Worm (Caenorhabditis elegans) whole organism, L1 larva: ENCODE measurements around the gene C34F6.10.
A peak's percentile ranks its signal among the peaks of the same experiment; 100 is the strongest.

ENCODE experiments used
- C04F5.9 ChIP-seq: sonication (generic microtip); optimal IDR thresholded peaks from 2 replicates; lab custom pipeline; 2016; ENCODE audit warnings: missing genetic modification characterization, missing compliant biosample characterization
- F16B12.6 ChIP-seq: fragments of 150-350 bp; optimal IDR thresholded peaks from 2 replicates; lab custom pipeline; 2014; ENCODE audit warnings: missing biosample characterization, missing genetic modification characterization
- Y116A8C.19 ChIP-seq: sonication (generic microtip); optimal IDR thresholded peaks from 2 replicates; lab custom pipeline; 2016; ENCODE audit warnings: missing compliant biosample characterization, missing genetic modification characterization, borderline replicate concordance
- aha-1 ChIP-seq: fragments of 150-350 bp; optimal IDR thresholded peaks from 2 replicates; lab custom pipeline; 2014; ENCODE audit warnings: missing biosample characterization, missing genetic modification characterization
- alr-1 ChIP-seq: fragments of 200-800 bp; sonication (Bioruptor generic); optimal IDR thresholded peaks from 2 replicates; lab custom pipeline; 2018; ENCODE audit warnings: borderline replicate concordance, mild to moderate bottlenecking, missing genetic modification characterization, missing compliant biosample characterization
- aly-2 ChIP-seq: fragments of 150-350 bp; optimal IDR thresholded peaks from 2 replicates; lab custom pipeline; 2014; ENCODE audit warnings: missing biosample characterization, missing genetic modification characterization
- blmp-1 ChIP-seq: fragments of 150-350 bp; optimal IDR thresholded peaks from 2 replicates; lab custom pipeline; 2014; ENCODE audit warnings: missing biosample characterization, missing genetic modification characterization
- ceh-63 ChIP-seq: fragments of 200-800 bp; sonication (Bioruptor generic); optimal IDR thresholded peaks from 2 replicates; lab custom pipeline; 2018; ENCODE audit warnings: mild to moderate bottlenecking, missing genetic modification characterization, missing compliant biosample characterization
- ceh-90 ChIP-seq: sonication (generic microtip); optimal IDR thresholded peaks from 2 replicates; lab custom pipeline; 2016; ENCODE audit warnings: missing genetic modification characterization, missing compliant biosample characterization
- dpl-1 ChIP-seq, 3 experiments: fragments of 150-350 bp in 2 of 3; sonication (generic microtip) in 1 of 3; optimal IDR thresholded peaks; 2 replicates each; lab custom pipeline; 2014 to 2017; ENCODE audit warnings: missing biosample characterization in 3 of 3, missing genetic modification characterization in 3 of 3, missing genetic modification reagents in 3 of 3
- dsc-1 ChIP-seq: sonication (generic microtip); optimal IDR thresholded peaks from 2 replicates; lab custom pipeline; 2016; ENCODE audit warnings: mild to moderate bottlenecking, missing genetic modification characterization, missing compliant biosample characterization
- efl-3 ChIP-seq: fragments of 200-800 bp; sonication (Bioruptor generic); optimal IDR thresholded peaks from 2 replicates; lab custom pipeline; 2018; ENCODE audit warnings: mild to moderate bottlenecking, missing genetic modification characterization, missing compliant biosample characterization
- egl-27 ChIP-seq, 2 experiments: fragments of 150-350 bp in 1 of 2; sonication (generic microtip); optimal IDR thresholded peaks; 3 replicates each; lab custom pipeline; 2017 to 2018; ENCODE audit warnings: missing biosample characterization in 2 of 2, missing genetic modification characterization in 2 of 2, missing genetic modification reagents in 2 of 2
- elt-2 ChIP-seq: sonication (generic microtip); optimal IDR thresholded peaks from 2 replicates; lab custom pipeline; 2016; ENCODE audit warnings: missing genetic modification characterization, mild to moderate bottlenecking, inconsistent platforms, missing compliant biosample characterization, missing genetic modification reagents
- elt-3 ChIP-seq, 6 experiments: fragments of 150-350 bp in 1 of 6; sonication (generic microtip); optimal IDR thresholded peaks; 2 replicates each; lab custom pipeline; 2017 to 2018; ENCODE audit warnings: missing biosample characterization in 6 of 6, missing genetic modification characterization in 6 of 6, inconsistent platforms in 1 of 6
- fkh-10 ChIP-seq: sonication (generic microtip); optimal IDR thresholded peaks from 2 replicates; lab custom pipeline; 2017; ENCODE audit warnings: missing biosample characterization, missing genetic modification reagents, missing genetic modification characterization
- fkh-4 ChIP-seq: sonication (generic microtip); optimal IDR thresholded peaks from 2 replicates; lab custom pipeline; 2016; ENCODE audit warnings: missing compliant biosample characterization, missing genetic modification characterization, borderline replicate concordance
- fos-1 ChIP-seq: fragments of 150-350 bp; optimal IDR thresholded peaks from 2 replicates; lab custom pipeline; 2014; ENCODE audit warnings: missing biosample characterization, missing genetic modification characterization
- hpl-2 ChIP-seq: fragments of 150-350 bp; optimal IDR thresholded peaks from 2 replicates; lab custom pipeline; 2014; ENCODE audit warnings: missing biosample characterization, missing genetic modification reagents, missing genetic modification characterization
- irx-1 ChIP-seq: sonication (generic microtip); optimal IDR thresholded peaks from 2 replicates; lab custom pipeline; 2016; ENCODE audit warnings: missing genetic modification characterization, missing compliant biosample characterization
- isw-1 ChIP-seq: fragments of 200-800 bp; sonication (Bioruptor generic); IDR thresholded peaks from 2 replicates; pipeline ENCODE4 v1.3.6; 2022; ENCODE audit warnings: missing genetic modification characterization, missing compliant biosample characterization
- jun-1 ChIP-seq: fragments of 150-350 bp; optimal IDR thresholded peaks from 2 replicates; lab custom pipeline; 2014; ENCODE audit warnings: missing biosample characterization, missing genetic modification reagents, missing genetic modification characterization
- lin-14 ChIP-seq: fragments of 200-800 bp; sonication (Bioruptor generic); optimal IDR thresholded peaks from 2 replicates; lab custom pipeline; 2018; ENCODE audit warnings: mild to moderate bottlenecking, missing genetic modification characterization, moderate library complexity, missing compliant biosample characterization
- lin-39 ChIP-seq: fragments of 150-350 bp; optimal IDR thresholded peaks from 2 replicates; lab custom pipeline; 2014; ENCODE audit warnings: missing biosample characterization, missing genetic modification reagents, missing genetic modification characterization
- mab-9 ChIP-seq: fragments of 200-800 bp; sonication (Bioruptor generic); IDR thresholded peaks from 2 replicates; pipeline ENCODE4 v1.3.6; 2022; ENCODE audit warnings: missing genetic modification reagents, missing genetic modification characterization, missing compliant biosample characterization
- mdl-1 ChIP-seq, 2 experiments: fragments of 150-350 bp; optimal IDR thresholded peaks; 2 replicates each; lab custom pipeline; 2014 to 2017; ENCODE audit warnings: missing biosample characterization in 2 of 2, missing genetic modification characterization in 2 of 2, inconsistent platforms in 1 of 2
- nhr-11 ChIP-seq: fragments of 150-350 bp; optimal IDR thresholded peaks from 2 replicates; lab custom pipeline; 2014; ENCODE audit warnings: missing biosample characterization, missing genetic modification characterization
- nhr-12 ChIP-seq: sonication (generic microtip); optimal IDR thresholded peaks from 2 replicates; lab custom pipeline; 2017; ENCODE audit warnings: missing biosample characterization, missing genetic modification characterization
- nhr-19 ChIP-seq: fragments of 200-800 bp; sonication (Bioruptor generic); conservative IDR thresholded peaks from 2 replicates; pipeline ENCODE4 v1.3.6; 2022; ENCODE audit warnings: missing genetic modification characterization, missing compliant biosample characterization
- nhr-20 ChIP-seq: sonication (generic microtip); optimal IDR thresholded peaks from 2 replicates; lab custom pipeline; 2016; ENCODE audit warnings: mild to moderate bottlenecking, missing genetic modification characterization, missing compliant biosample characterization
- nhr-237 ChIP-seq: fragments of 150-350 bp; optimal IDR thresholded peaks from 2 replicates; lab custom pipeline; 2014; ENCODE audit warnings: missing biosample characterization, missing genetic modification characterization
- nhr-71 ChIP-seq: sonication (generic microtip); optimal IDR thresholded peaks from 2 replicates; lab custom pipeline; 2016; ENCODE audit warnings: mild to moderate bottlenecking, missing genetic modification characterization, moderate library complexity, missing compliant biosample characterization
- nhr-77 ChIP-seq: fragments of 150-350 bp; optimal IDR thresholded peaks from 2 replicates; lab custom pipeline; 2014; ENCODE audit warnings: missing biosample characterization, missing genetic modification characterization
- nhr-84 ChIP-seq: sonication (generic microtip); optimal IDR thresholded peaks from 2 replicates; lab custom pipeline; 2017; ENCODE audit warnings: missing biosample characterization, missing genetic modification characterization
- pag-3 ChIP-seq: sonication (generic microtip); optimal IDR thresholded peaks from 2 replicates; lab custom pipeline; 2017; ENCODE audit warnings: missing genetic modification characterization, mild to moderate bottlenecking, missing compliant biosample characterization, antibody characterized with exemption, borderline replicate concordance; ENCODE audit not compliant: insufficient read depth
- pqm-1 ChIP-seq: sonication (generic microtip); optimal IDR thresholded peaks from 3 replicates; lab custom pipeline; 2017; ENCODE audit warnings: missing biosample characterization, missing genetic modification characterization
- rnt-1 ChIP-seq: sonication (generic microtip); optimal IDR thresholded peaks from 2 replicates; lab custom pipeline; 2016; ENCODE audit warnings: mild to moderate bottlenecking, missing genetic modification characterization, moderate library complexity, missing compliant biosample characterization
- skn-1 ChIP-seq: fragments of 150-350 bp; optimal IDR thresholded peaks from 2 replicates; lab custom pipeline; 2014; ENCODE audit warnings: missing biosample characterization, missing genetic modification characterization
- sox-4 ChIP-seq: sonication (generic microtip); optimal IDR thresholded peaks from 2 replicates; lab custom pipeline; 2016; ENCODE audit warnings: missing genetic modification characterization, missing compliant biosample characterization
- swsn-7 ChIP-seq: sonication (generic microtip); optimal IDR thresholded peaks from 2 replicates; lab custom pipeline; 2016; ENCODE audit warnings: missing genetic modification characterization, missing compliant biosample characterization
- tbx-2 ChIP-seq: sonication (generic microtip); optimal IDR thresholded peaks from 2 replicates; lab custom pipeline; 2016; ENCODE audit warnings: missing genetic modification characterization, missing compliant biosample characterization
- unc-30 ChIP-seq: sonication (generic microtip); optimal IDR thresholded peaks from 2 replicates; lab custom pipeline; 2017; ENCODE audit warnings: missing biosample characterization, missing genetic modification characterization
- unc-86 ChIP-seq: sonication (generic microtip); optimal IDR thresholded peaks from 2 replicates; lab custom pipeline; 2016; ENCODE audit warnings: missing genetic modification characterization, missing compliant biosample characterization
- unc-98 ChIP-seq: fragments of 200-800 bp; sonication (Bioruptor generic); IDR thresholded peaks from 2 replicates; pipeline ENCODE4 v1.3.6; 2022; ENCODE audit warnings: missing genetic modification characterization, missing compliant biosample characterization
- vab-15 ChIP-seq: sonication (generic microtip); optimal IDR thresholded peaks from 2 replicates; lab custom pipeline; 2017; ENCODE audit warnings: missing genotype, mild to moderate bottlenecking, missing genetic modification characterization, missing compliant biosample characterization
- ztf-11 ChIP-seq, 2 experiments: sonication (generic microtip); optimal IDR thresholded peaks; 2 replicates each; lab custom pipeline; 2016 to 2017; ENCODE audit warnings: missing genetic modification characterization in 2 of 2, missing biosample characterization in 1 of 2, missing compliant biosample characterization in 1 of 2
- ztf-4 ChIP-seq: fragments of 150-350 bp; optimal IDR thresholded peaks from 2 replicates; lab custom pipeline; 2014; ENCODE audit warnings: missing biosample characterization, missing genetic modification characterization

C34F6.10 gene

DNA sequence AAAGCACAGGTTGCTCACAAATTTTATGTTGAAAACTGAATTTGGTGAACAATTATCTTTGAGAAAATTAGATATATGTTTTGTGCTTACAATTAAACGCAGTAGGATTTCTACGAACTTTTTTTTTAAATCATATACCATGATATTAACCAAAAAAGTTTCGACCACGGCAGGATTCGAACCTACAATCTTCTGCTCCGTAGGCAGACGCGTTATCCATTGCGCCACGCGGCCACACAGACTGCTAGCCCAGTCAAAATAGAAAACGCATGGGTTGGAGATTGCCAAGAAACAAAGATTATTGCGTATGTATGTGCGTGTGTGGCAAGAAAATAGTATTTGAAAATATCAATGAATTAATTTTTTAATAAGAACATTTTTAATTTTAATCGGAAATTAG, 12.0 kb upstream of the C34F6.10 start (continued):
- TF ChIP-seq nhr-19 (GFP tag; lab: Robert Waterston, UW): peak; percentile 67
- no peak for TF ChIP-seq hpl-2 (GFP tag; lab: Kevin White, UChicago)
- peak; percentile 68 for TF ChIP-seq lin-14 (GFP tag; lab: Kevin White, UChicago)
- TF ChIP-seq nhr-20 (tag; lab: Kevin White, UChicago): peak; percentile 65
- TF ChIP-seq sox-4 (tag; lab: Kevin White, UChicago): peak; percentile 22
- TF ChIP-seq efl-3 (GFP tag; lab: Kevin White, UChicago): no peak
- no peak for TF ChIP-seq nhr-11 (tag; lab: Kevin White, UChicago)
- peak in 1 of 3 experiments; percentile 15 for TF ChIP-seq dpl-1 (GFP tag; optimal IDR thresholded peaks at IDR 0.05; lab: Kevin White, UChicago)
- TF ChIP-seq tbx-2: peak; percentile 36
- TF ChIP-seq blmp-1: peak; percentile 23
- peak; percentile 12 for TF ChIP-seq irx-1 (tag; lab: Kevin White, UChicago)
- TF ChIP-seq nhr-12 (tag; lab: Kevin White, UChicago): no peak
- TF ChIP-seq Y116A8C.19 (tag; lab: Kevin White, UChicago): no peak
- peak; percentile 54 for TF ChIP-seq dsc-1 (tag; lab: Kevin White, UChicago)
- TF ChIP-seq lin-39: no peak
- TF ChIP-seq ztf-11 (tag; optimal IDR thresholded peaks at IDR 0.05; lab: Kevin White, UChicago): peak in 1 of 2 experiments; percentile 36
- TF ChIP-seq mdl-1 (tag; optimal IDR thresholded peaks at IDR 0.05; lab: Kevin White, UChicago): peak in 1 of 2 experiments; percentile 60
- no peak for TF ChIP-seq isw-1 (GFP tag; lab: Robert Waterston, UW)
- no peak for TF ChIP-seq nhr-84 (tag; lab: Kevin White, UChicago)
- no peak for TF ChIP-seq alr-1 (tag; lab: Kevin White, UChicago)
- peak; percentile 41 for TF ChIP-seq rnt-1
- TF ChIP-seq nhr-237 (tag; lab: Kevin White, UChicago): no peak
- no peak for TF ChIP-seq pqm-1
- TF ChIP-seq egl-27 (tag; optimal IDR thresholded peaks at IDR 0.05; lab: Kevin White, UChicago): no peak
- TF ChIP-seq unc-98: no peak
- TF ChIP-seq F16B12.6 (tag; lab: Kevin White, UChicago): no peak
- no peak for TF ChIP-seq ztf-4 (tag; lab: Kevin White, UChicago)
- no peak for TF ChIP-seq mab-9 (GFP tag; lab: Robert Waterston, UW)
- peak; percentile 74 for TF ChIP-seq nhr-71 (tag; lab: Kevin White, UChicago)
- TF ChIP-seq ceh-90 (tag; lab: Kevin White, UChicago): no peak
- TF ChIP-seq fkh-10 (GFP tag; lab: Kevin White, UChicago): no peak
- peak; percentile 9 for TF ChIP-seq jun-1
- TF ChIP-seq unc-86: no peak
- no peak for TF ChIP-seq fkh-4
- no peak for TF ChIP-seq aly-2
- no peak for TF ChIP-seq vab-15 (tag; lab: Kevin White, UChicago)
- TF ChIP-seq swsn-7: peak; percentile 61

DNA sequence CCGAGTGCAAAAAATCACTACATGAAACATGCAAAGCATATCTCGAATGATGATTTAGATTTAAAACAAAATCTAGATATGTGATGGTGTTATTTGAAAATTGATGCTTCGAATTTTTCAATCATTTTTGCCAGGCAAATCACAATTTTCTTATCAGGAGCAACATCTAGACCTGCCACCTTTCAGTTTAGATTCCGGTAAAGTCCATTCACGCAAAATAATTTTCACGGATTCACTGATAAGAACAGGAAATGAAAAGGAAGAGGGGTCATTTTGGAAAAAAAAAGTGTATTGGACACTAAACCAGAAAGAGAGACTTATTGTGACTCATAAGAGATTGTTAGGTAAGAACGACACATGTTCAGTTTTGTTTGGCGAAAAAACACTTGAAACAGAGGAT, 11.5 kb upstream of the C34F6.10 start:
- no peak for TF ChIP-seq C04F5.9
- peak; percentile 66 for TF ChIP-seq elt-2 (tag; lab: Kevin White, UChicago)

DNA sequence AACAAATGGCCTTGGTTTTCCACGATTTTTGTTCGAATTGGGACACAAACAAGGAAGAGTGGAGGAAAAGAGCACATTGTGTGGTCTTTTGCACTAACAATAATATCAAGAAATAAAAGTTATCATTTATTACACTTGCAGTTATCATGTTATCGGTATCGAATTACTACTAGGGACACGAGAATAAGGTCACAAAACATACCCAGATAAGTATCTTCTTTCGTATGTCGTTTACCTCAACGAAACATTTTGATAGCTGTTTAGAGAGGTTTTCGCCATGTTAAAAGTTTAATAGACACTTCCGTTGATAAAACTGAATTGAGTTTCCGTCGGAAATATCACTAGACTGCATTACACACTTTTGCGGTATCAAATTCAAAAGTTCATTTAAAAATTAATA, 10.5 kb upstream of the C34F6.10 start:
- no peak for TF ChIP-seq aha-1
- TF ChIP-seq C04F5.9: no peak
- TF ChIP-seq nhr-11 (tag; lab: Kevin White, UChicago): no peak
- TF ChIP-seq unc-30: no peak
- TF ChIP-seq ceh-63 (GFP tag; lab: Kevin White, UChicago): no peak
- peak; percentile 50 for TF ChIP-seq lin-14 (GFP tag; lab: Kevin White, UChicago)
- TF ChIP-seq elt-2 (tag; lab: Kevin White, UChicago): peak; percentile 91
- peak; percentile 13 for TF ChIP-seq nhr-20 (tag; lab: Kevin White, UChicago)
- peak in 4 of 6 experiments; percentile 31 to 53 (median 37) for TF ChIP-seq elt-3 (tag; optimal IDR thresholded peaks at IDR 0.05; lab: Kevin White, UChicago)
- peak; percentile 2 for TF ChIP-seq jun-1
- TF ChIP-seq hpl-2 (GFP tag; lab: Kevin White, UChicago): no peak
- TF ChIP-seq pag-3: no peak
- no peak for TF ChIP-seq fkh-4
- TF ChIP-seq fos-1 (tag; lab: Kevin White, UChicago): no peak
- TF ChIP-seq nhr-77 (tag; lab: Kevin White, UChicago): no peak
- no peak for TF ChIP-seq skn-1
- TF ChIP-seq nhr-71 (tag; lab: Kevin White, UChicago): peak; percentile 11
